Fruit fly (Drosophila melanogaster) whole organism, embryonic: ENCODE results near the gene CG6195.

Experiments
- Atf3 ChIP-seq: fragments of 200-800 bp; sonication (Bioruptor generic); optimal IDR thresholded peaks from 3 replicates; lab custom pipeline; 2016; ENCODE audit warnings: missing biosample characterization, missing genetic modification characterization
- CG11085 ChIP-seq: fragments of 200-800 bp; sonication (Bioruptor generic); IDR thresholded peaks from 2 replicates; pipeline ENCODE4 v1.3.6; 2022; ENCODE audit warnings: missing biosample characterization, missing genetic modification characterization
- CG11723 ChIP-seq: fragments of 200-800 bp; sonication (Bioruptor generic); optimal IDR thresholded peaks from 2 replicates; lab custom pipeline; 2017; ENCODE audit warnings: missing biosample characterization, mild to moderate bottlenecking, missing genetic modification characterization
- CG13775 ChIP-seq: fragments of 200-800 bp; sonication (Bioruptor generic); optimal IDR thresholded peaks from 3 replicates; lab custom pipeline; 2017; ENCODE audit warnings: missing biosample characterization, mild to moderate bottlenecking, missing genetic modification characterization
- CG15479 ChIP-seq: fragments of 200-800 bp; sonication (Bioruptor generic); optimal IDR thresholded peaks from 3 replicates; lab custom pipeline; 2019; ENCODE audit warnings: missing biosample characterization, mild to moderate bottlenecking, missing genetic modification characterization, moderate library complexity
- CG17385 ChIP-seq: fragments of 200-800 bp; sonication (Bioruptor generic); optimal IDR thresholded peaks from 3 replicates; lab custom pipeline; 2018; ENCODE audit warnings: missing biosample characterization, mild to moderate bottlenecking, missing genetic modification characterization
- CG18476 ChIP-seq: fragments of 200-800 bp; sonication (Bioruptor generic); optimal IDR thresholded peaks from 2 replicates; lab custom pipeline; 2016; ENCODE audit warnings: missing biosample characterization, mild to moderate bottlenecking, missing genetic modification characterization
- CG18599 ChIP-seq: fragments of 200-800 bp; sonication (Bioruptor generic); optimal IDR thresholded peaks from 3 replicates; lab custom pipeline; 2017; ENCODE audit warnings: missing biosample characterization, missing genetic modification characterization, mild to moderate bottlenecking, moderate library complexity, missing genetic modification reagents
- CG2120 ChIP-seq: fragments of 200-800 bp; sonication (Bioruptor generic); optimal IDR thresholded peaks from 3 replicates; lab custom pipeline; 2016; ENCODE audit warnings: missing biosample characterization, missing genetic modification characterization
- CG30403 ChIP-seq: fragments of 200-800 bp; sonication (Bioruptor generic); optimal IDR thresholded peaks from 3 replicates; lab custom pipeline; 2016; ENCODE audit warnings: missing biosample characterization, missing genetic modification characterization
- CG31388 ChIP-seq: fragments of 200-800 bp; sonication (Bioruptor generic); optimal IDR thresholded peaks from 2 replicates; lab custom pipeline; 2016; ENCODE audit warnings: missing biosample characterization, missing genetic modification characterization
- CG33557 ChIP-seq: fragments of 200-800 bp; sonication (Bioruptor generic); optimal IDR thresholded peaks from 2 replicates; lab custom pipeline; 2019; ENCODE audit warnings: missing biosample characterization, mild to moderate bottlenecking, missing genetic modification characterization, moderate library complexity
- CG3726 ChIP-seq: fragments of 200-800 bp; sonication (Bioruptor generic); IDR thresholded peaks from 3 replicates; pipeline ENCODE4, ENCODE4 v1.3.6; 2022; ENCODE audit warnings: missing biosample characterization, missing genetic modification characterization
- CG3838 ChIP-seq: fragments of 200-800 bp; sonication (Bioruptor generic); optimal IDR thresholded peaks from 3 replicates; lab custom pipeline; 2016; ENCODE audit warnings: missing biosample characterization, missing genetic modification characterization
- CG4707 ChIP-seq: fragments of 200-800 bp; sonication (Bioruptor generic); optimal IDR thresholded peaks from 2 replicates; lab custom pipeline; 2018; ENCODE audit warnings: missing biosample characterization, mild to moderate bottlenecking, missing genetic modification characterization, moderate library complexity
- CG5180 ChIP-seq: fragments of 200-800 bp; sonication (Bioruptor generic); optimal IDR thresholded peaks from 3 replicates; lab custom pipeline; 2017; ENCODE audit warnings: missing biosample characterization, missing genetic modification characterization, mild to moderate bottlenecking, moderate library complexity, missing genetic modification reagents
- CG6683 ChIP-seq: fragments of 200-800 bp; sonication (Bioruptor generic); optimal IDR thresholded peaks from 2 replicates; lab custom pipeline; 2017; ENCODE audit warnings: missing biosample characterization, mild to moderate bottlenecking, missing genetic modification characterization, missing genetic modification reagents
- CG6854 ChIP-seq: fragments of 200-800 bp; sonication (Bioruptor generic); optimal IDR thresholded peaks from 3 replicates; lab custom pipeline; 2017; ENCODE audit warnings: missing biosample characterization, mild to moderate bottlenecking, missing genetic modification characterization
- CG8359 ChIP-seq: fragments of 200-800 bp; sonication (Bioruptor generic); optimal IDR thresholded peaks from 2 replicates; lab custom pipeline; 2017; ENCODE audit warnings: missing biosample characterization, mild to moderate bottlenecking, missing genetic modification characterization, borderline replicate concordance
- CG8765 ChIP-seq: fragments of 200-800 bp; sonication (Bioruptor generic); IDR thresholded peaks from 2 replicates; pipeline ENCODE4 v1.3.6; 2022; ENCODE audit warnings: missing biosample characterization, missing genetic modification characterization
- CoRest ChIP-seq: fragments of 200-800 bp; sonication (Bioruptor generic); optimal IDR thresholded peaks from 3 replicates; lab custom pipeline; 2018; ENCODE audit warnings: missing biosample characterization, mild to moderate bottlenecking, missing genetic modification characterization, moderate library complexity
- Dad ChIP-seq: fragments of 200-800 bp; sonication (Bioruptor generic); optimal IDR thresholded peaks from 3 replicates; lab custom pipeline; 2016; ENCODE audit warnings: missing biosample characterization, missing genetic modification characterization
- Dbx ChIP-seq: fragments of 200-800 bp; sonication (Bioruptor generic); IDR thresholded peaks from 3 replicates; pipeline ENCODE4 v1.3.6; 2022; ENCODE audit warnings: missing biosample characterization, missing genetic modification characterization
- Dip3 ChIP-seq: fragments of 200-800 bp; sonication (Bioruptor generic); optimal IDR thresholded peaks from 3 replicates; lab custom pipeline; 2016; ENCODE audit warnings: missing biosample characterization, missing genetic modification characterization
- MTF-1 ChIP-seq: fragments of 200-800 bp; sonication (Bioruptor generic); optimal IDR thresholded peaks from 2 replicates; lab custom pipeline; 2018; ENCODE audit warnings: missing biosample characterization, mild to moderate bottlenecking, missing genetic modification characterization, borderline replicate concordance
- NfI ChIP-seq: fragments of 200-800 bp; sonication (Bioruptor generic); optimal IDR thresholded peaks from 3 replicates; lab custom pipeline; 2018; ENCODE audit warnings: missing biosample characterization, mild to moderate bottlenecking, missing genetic modification characterization, moderate library complexity
- Oli ChIP-seq: fragments of 200-800 bp; sonication (Bioruptor generic); optimal IDR thresholded peaks from 2 replicates; lab custom pipeline; 2018; ENCODE audit warnings: missing biosample characterization, mild to moderate bottlenecking, missing genetic modification characterization, moderate library complexity
- Optix ChIP-seq: fragments of 200-800 bp; sonication (Bioruptor generic); IDR thresholded peaks from 3 replicates; pipeline ENCODE4 v1.3.6; 2022; ENCODE audit warnings: missing biosample characterization, missing genetic modification characterization
- PHDP ChIP-seq: fragments of 200-800 bp; sonication (Bioruptor generic); optimal IDR thresholded peaks from 3 replicates; lab custom pipeline; 2018; ENCODE audit warnings: missing biosample characterization, mild to moderate bottlenecking, missing genetic modification characterization, moderate library complexity
- Sox102F ChIP-seq: fragments of 200-800 bp; sonication (Bioruptor generic); optimal IDR thresholded peaks from 2 replicates; lab custom pipeline; 2018; ENCODE audit warnings: missing biosample characterization, mild to moderate bottlenecking, missing genetic modification characterization, moderate library complexity
- Spps ChIP-seq: fragments of 200-800 bp; sonication (Bioruptor generic); optimal IDR thresholded peaks from 2 replicates; lab custom pipeline; 2018; ENCODE audit warnings: missing biosample characterization, mild to moderate bottlenecking, missing genetic modification characterization
- Xrp1 ChIP-seq: fragments of 200-800 bp; sonication (Bioruptor generic); IDR thresholded peaks from 2 replicates; pipeline ENCODE4 v1.3.6; 2022; ENCODE audit warnings: missing biosample characterization, missing genetic modification characterization
- ase ChIP-seq: fragments of 200-800 bp; sonication (Bioruptor generic); IDR thresholded peaks from 3 replicates; pipeline ENCODE4 v1.3.6; 2022; ENCODE audit warnings: missing biosample characterization, missing genetic modification characterization
- ash1 ChIP-seq: fragments of 200-800 bp; sonication (Bioruptor generic); optimal IDR thresholded peaks from 2 replicates; lab custom pipeline; 2018; ENCODE audit warnings: missing biosample characterization, mild to moderate bottlenecking, missing genetic modification characterization
- bbx ChIP-seq: fragments of 200-800 bp; sonication (Bioruptor generic); IDR thresholded peaks from 2 replicates; pipeline ENCODE4 v1.3.6; 2022; ENCODE audit warnings: missing biosample characterization, missing genetic modification characterization; ENCODE audit not compliant: partially characterized antibody
- cato ChIP-seq: fragments of 200-800 bp; sonication (Bioruptor generic); optimal IDR thresholded peaks from 2 replicates; lab custom pipeline; 2016; ENCODE audit warnings: missing biosample characterization, missing genetic modification characterization, borderline replicate concordance
- chm ChIP-seq: fragments of 200-800 bp; sonication (Bioruptor generic); IDR thresholded peaks from 2 replicates; pipeline ENCODE4 v1.3.6; 2022; ENCODE audit warnings: missing biosample characterization, missing genetic modification characterization
- esg ChIP-seq: fragments of 200-800 bp; sonication (Bioruptor generic); conservative IDR thresholded peaks from 2 replicates; pipeline ENCODE4 v1.3.6; 2022; ENCODE audit warnings: missing biosample characterization, missing genetic modification characterization
- exex ChIP-seq: fragments of 200-800 bp; sonication (Bioruptor generic); optimal IDR thresholded peaks from 4 replicates; lab custom pipeline; 2018; ENCODE audit warnings: missing biosample characterization, mild to moderate bottlenecking, missing genetic modification characterization, moderate library complexity
- fd64A ChIP-seq: fragments of 200-800 bp; sonication (Bioruptor generic); optimal IDR thresholded peaks from 3 replicates; lab custom pipeline; 2018; ENCODE audit warnings: missing biosample characterization, mild to moderate bottlenecking, missing genetic modification characterization
- gce ChIP-seq: fragments of 200-800 bp; sonication (Bioruptor generic); IDR thresholded peaks from 3 replicates; pipeline ENCODE4 v1.3.6; 2022; ENCODE audit warnings: missing biosample characterization, missing genetic modification characterization
- jumu ChIP-seq: fragments of 200-800 bp; sonication (Bioruptor generic); optimal IDR thresholded peaks from 3 replicates; lab custom pipeline; 2016; ENCODE audit warnings: missing biosample characterization, missing genetic modification characterization
- lov ChIP-seq, 2 experiments: fragments of 200-800 bp in 1 of 2; fragments of >200 bp in 1 of 2; sonication (Bioruptor generic) in 1 of 2; IDR thresholded peaks in 1 of 2; optimal IDR thresholded peaks in 1 of 2; 2 replicates in 1 of 2; 3 replicates in 1 of 2; pipeline versions ENCODE4 v1.3.6 to Lab custom; 2017 to 2022; ENCODE audit warnings: missing biosample characterization in 1 of 2, missing genetic modification characterization in 1 of 2
- luna ChIP-seq: fragments of 200-800 bp; sonication (Bioruptor generic); optimal IDR thresholded peaks from 2 replicates; lab custom pipeline; 2016; ENCODE audit warnings: missing biosample characterization, missing genetic modification characterization
- pan ChIP-seq, 4 experiments: fragments of >200 bp in 3 of 4; fragments of 200-800 bp in 1 of 4; sonication (Bioruptor generic) in 1 of 4; optimal IDR thresholded peaks in 3 of 4; IDR thresholded peaks in 1 of 4; 2 replicates each; pipeline versions ENCODE4 v1.3.6 to Lab custom; 2017 to 2022; ENCODE audit warnings: missing biosample characterization in 2 of 4, missing genetic modification characterization in 2 of 4, mixed read lengths in 1 of 4
- pros ChIP-seq: fragments of 200-800 bp; sonication (Bioruptor generic); optimal IDR thresholded peaks from 3 replicates; lab custom pipeline; 2019; ENCODE audit warnings: missing biosample characterization, mild to moderate bottlenecking, missing genetic modification characterization, moderate library complexity
- pum ChIP-seq: fragments of 200-800 bp; sonication (Bioruptor generic); optimal IDR thresholded peaks from 2 replicates; lab custom pipeline; 2016; ENCODE audit warnings: missing biosample characterization, missing genetic modification characterization

The CG6195 gene

dm6 chr3R:19641498-19642065 is 6.6 kb downstream of the CG6195 start (continued):
- peak; percentile 69 for TF ChIP-seq CG6683 (GFP tag; lab: Kevin White, UChicago)
- peak; percentile 71; the same call in 1 of the 2 replicates for TF ChIP-seq CG11085 (GFP tag; lab: Robert Waterston, UW)
- TF ChIP-seq Atf3 (GFP tag; lab: Kevin White, UChicago) = no peak
- peak; percentile 80; the same call in 1 of the 3 replicates for TF ChIP-seq CG3726
- TF ChIP-seq ash1 (GFP tag; lab: Kevin White, UChicago) = no peak
- peak; percentile 93 for TF ChIP-seq Sox102F (GFP tag; lab: Kevin White, UChicago)
- peak; percentile 73 for TF ChIP-seq CG5180 (GFP tag; lab: Kevin White, UChicago)
- TF ChIP-seq CG11723 = peak; percentile 60
- TF ChIP-seq CG2120 (GFP tag; lab: Kevin White, UChicago) = peak; percentile 78
- peak; percentile 85; the same call in 2 of the 3 replicates for TF ChIP-seq ase
- peak; percentile 75 for TF ChIP-seq MTF-1 (GFP tag; lab: Kevin White, UChicago)
- TF ChIP-seq jumu = peak; percentile 31
- TF ChIP-seq CoRest (tag; lab: Kevin White, UChicago) = peak; percentile 89
- peak; percentile 75 for TF ChIP-seq NfI (GFP tag; lab: Kevin White, UChicago)
- TF ChIP-seq CG4707 = peak; percentile 83
- peak; percentile 41 for TF ChIP-seq pum (GFP tag; lab: Kevin White, UChicago)
- TF ChIP-seq fd64A (GFP tag; lab: Kevin White, UChicago) = peak; percentile 50
- peak; percentile 72 for TF ChIP-seq CG33557 (GFP tag; lab: Kevin White, UChicago)
- TF ChIP-seq luna (GFP tag; lab: Kevin White, UChicago) = peak; percentile 4
- TF ChIP-seq lov (optimal IDR thresholded peaks at IDR 0.05; lab: Kevin White, UChicago) = no peak
- peak; percentile 94 for TF ChIP-seq lov (GFP tag; IDR thresholded peaks at IDR 0.05; lab: Robert Waterston, UW)
- peak; percentile 86 for TF ChIP-seq Dbx (GFP tag; lab: Robert Waterston, UW)
- TF ChIP-seq PHDP = peak; percentile 96
- TF ChIP-seq exex = peak; percentile 66
- peak; percentile 57; the same call in 1 of the 2 replicates for TF ChIP-seq CG8765 (GFP tag; lab: Robert Waterston, UW)
- TF ChIP-seq CG18476 (GFP tag; lab: Kevin White, UChicago) = peak; percentile 62
- no peak for TF ChIP-seq Optix (GFP tag; lab: Robert Waterston, UW)
- TF ChIP-seq CG30403 (GFP tag; lab: Kevin White, UChicago) = peak; percentile 80
- TF ChIP-seq pros (GFP tag; lab: Kevin White, UChicago) = peak; percentile 5
- no peak for TF ChIP-seq bbx
- peak; percentile 69 for TF ChIP-seq CG31388 (GFP tag; lab: Kevin White, UChicago)
- TF ChIP-seq CG3838 (GFP tag; lab: Kevin White, UChicago) = no peak
- TF ChIP-seq Oli = peak; percentile 89
- peak; percentile 42 for TF ChIP-seq Dip3 (GFP tag; lab: Kevin White, UChicago)
- no peak for TF ChIP-seq pan (optimal IDR thresholded peaks at IDR 0.05; lab: Kevin White, UChicago)
- TF ChIP-seq pan (GFP tag; optimal IDR thresholded peaks at IDR 0.05 in 1 of 2, IDR thresholded peaks at IDR 0.05 in 1 of 2) = peak in 1 of 2 experiments; percentile 94
- TF ChIP-seq CG13775 (GFP tag; lab: Kevin White, UChicago) = peak; percentile 76
- TF ChIP-seq esg (GFP tag; lab: Robert Waterston, UW) = peak; percentile 80
- TF ChIP-seq cato (GFP tag; lab: Kevin White, UChicago) = peak; percentile 27
- TF ChIP-seq CG8359 (GFP tag; lab: Kevin White, UChicago) = peak; percentile 50
- TF ChIP-seq Xrp1 (GFP tag; lab: Robert Waterston, UW) = peak; percentile 91
- peak; percentile 28 for TF ChIP-seq Dad
- TF ChIP-seq CG15479 (GFP tag; lab: Kevin White, UChicago) = no peak
- TF ChIP-seq CG17385 (GFP tag; lab: Kevin White, UChicago) = peak; percentile 76
- peak; percentile 91; the same call in 1 of the 2 replicates for TF ChIP-seq chm (GFP tag; lab: Robert Waterston, UW)
- TF ChIP-seq CG6854 (GFP tag; lab: Kevin White, UChicago) = peak; percentile 85
- peak; percentile 92 for TF ChIP-seq gce
- peak; percentile 81 for TF ChIP-seq Spps
- TF ChIP-seq CG18599 = peak; percentile 89
